Fruit fly (Drosophila melanogaster) whole organism, embryonic: ENCODE results near the gene RpL35.

Experiments used
- Atf3 ChIP-seq: fragments of 200-800 bp; sonication (Bioruptor generic); optimal IDR thresholded peaks from 3 replicates; lab custom pipeline; 2016; ENCODE audit warnings: missing biosample characterization, missing genetic modification characterization
- Bdp1 ChIP-seq: fragments of 200-800 bp; sonication (Bioruptor generic); optimal IDR thresholded peaks from 3 replicates; lab custom pipeline; 2016; ENCODE audit warnings: missing biosample characterization, missing genetic modification characterization
- CG10321 ChIP-seq: fragments of 200-800 bp; sonication (Bioruptor generic); IDR thresholded peaks from 2 replicates; pipeline ENCODE4 v1.3.6; 2022; ENCODE audit warnings: missing biosample characterization, missing genetic modification characterization
- CG10959 ChIP-seq: fragments of 200-800 bp; sonication (Bioruptor generic); IDR thresholded peaks from 2 replicates; pipeline ENCODE4 v1.3.6; 2022; ENCODE audit warnings: missing biosample characterization, missing genetic modification characterization
- CG11560 ChIP-seq: fragments of 200-800 bp; sonication (Bioruptor generic); IDR thresholded peaks from 3 replicates; pipeline ENCODE4 v1.3.6; 2022; ENCODE audit warnings: missing biosample characterization, missing genetic modification characterization
- CG13296 ChIP-seq: fragments of 200-800 bp; sonication (Bioruptor generic); optimal IDR thresholded peaks from 3 replicates; lab custom pipeline; 2018; ENCODE audit warnings: missing biosample characterization, mild to moderate bottlenecking, missing genetic modification characterization
- CG14667 ChIP-seq: fragments of 200-800 bp; sonication (Bioruptor generic); IDR thresholded peaks from 2 replicates; pipeline ENCODE4 v1.3.6; 2022; ENCODE audit warnings: missing biosample characterization, missing genetic modification characterization
- CG14860 ChIP-seq: fragments of 200-800 bp; sonication (Bioruptor generic); IDR thresholded peaks from 3 replicates; pipeline ENCODE4 v1.3.6; 2022; ENCODE audit warnings: missing biosample characterization, missing genetic modification characterization; ENCODE audit not compliant: partially characterized antibody
- CG15479 ChIP-seq: fragments of 200-800 bp; sonication (Bioruptor generic); optimal IDR thresholded peaks from 3 replicates; lab custom pipeline; 2019; ENCODE audit warnings: missing biosample characterization, mild to moderate bottlenecking, missing genetic modification characterization, moderate library complexity
- CG15601 ChIP-seq: fragments of 200-800 bp; sonication (Bioruptor generic); optimal IDR thresholded peaks from 3 replicates; lab custom pipeline; 2019; ENCODE audit warnings: missing biosample characterization, mild to moderate bottlenecking, missing genetic modification characterization, moderate library complexity
- CG1647 ChIP-seq: fragments of 200-800 bp; sonication (Bioruptor generic); optimal IDR thresholded peaks from 3 replicates; lab custom pipeline; 2016; ENCODE audit warnings: missing biosample characterization, missing genetic modification characterization
- CG17802 ChIP-seq: fragments of 200-800 bp; sonication (Bioruptor generic); optimal IDR thresholded peaks from 2 replicates; lab custom pipeline; 2018; ENCODE audit warnings: missing biosample characterization, mild to moderate bottlenecking, missing genetic modification characterization, moderate library complexity
- CG18619 ChIP-seq: fragments of 200-800 bp; sonication (Bioruptor generic); optimal IDR thresholded peaks from 3 replicates; lab custom pipeline; 2017; ENCODE audit warnings: missing biosample characterization, mild to moderate bottlenecking, missing genetic modification characterization
- CG2202 ChIP-seq: fragments of 200-800 bp; sonication (Bioruptor generic); optimal IDR thresholded peaks from 2 replicates; lab custom pipeline; 2018; ENCODE audit warnings: missing biosample characterization, mild to moderate bottlenecking, missing genetic modification characterization
- CG30431 ChIP-seq: fragments of 200-800 bp; sonication (Bioruptor generic); optimal IDR thresholded peaks from 2 replicates; lab custom pipeline; 2017; ENCODE audit warnings: missing biosample characterization, missing genetic modification characterization
- CG31224 ChIP-seq: fragments of 200-800 bp; sonication (Bioruptor generic); IDR thresholded peaks from 2 replicates; pipeline ENCODE4 v1.3.6; 2022; ENCODE audit warnings: missing biosample characterization, missing genetic modification characterization
- CG31388 ChIP-seq: fragments of 200-800 bp; sonication (Bioruptor generic); optimal IDR thresholded peaks from 2 replicates; lab custom pipeline; 2016; ENCODE audit warnings: missing biosample characterization, missing genetic modification characterization
- CG3281 ChIP-seq: fragments of 200-800 bp; sonication (Bioruptor generic); optimal IDR thresholded peaks from 3 replicates; lab custom pipeline; 2017; ENCODE audit warnings: missing biosample characterization, mild to moderate bottlenecking, missing genetic modification characterization
- CG43689 ChIP-seq: fragments of 200-800 bp; sonication (Bioruptor generic); IDR thresholded peaks from 2 replicates; pipeline ENCODE4 v1.3.6; 2022; ENCODE audit warnings: missing biosample characterization, missing genetic modification characterization
- CG4424 ChIP-seq: fragments of 200-800 bp; sonication (Bioruptor generic); optimal IDR thresholded peaks from 3 replicates; lab custom pipeline; 2016; ENCODE audit warnings: missing biosample characterization, missing genetic modification characterization
- CG5180 ChIP-seq: fragments of 200-800 bp; sonication (Bioruptor generic); optimal IDR thresholded peaks from 3 replicates; lab custom pipeline; 2017; ENCODE audit warnings: missing biosample characterization, missing genetic modification characterization, mild to moderate bottlenecking, moderate library complexity, missing genetic modification reagents
- CG6272 ChIP-seq: fragments of 200-800 bp; sonication (Bioruptor generic); IDR thresholded peaks from 2 replicates; pipeline ENCODE4 v1.3.6; 2022; ENCODE audit warnings: missing biosample characterization, missing genetic modification characterization
- CG6689 ChIP-seq: fragments of 200-800 bp; sonication (Bioruptor generic); IDR thresholded peaks from 2 replicates; pipeline ENCODE4 v1.3.6; 2022; ENCODE audit warnings: missing biosample characterization, missing genetic modification characterization
- CG7556 ChIP-seq: fragments of 200-800 bp; sonication (Bioruptor generic); optimal IDR thresholded peaks from 2 replicates; lab custom pipeline; 2017; ENCODE audit warnings: missing biosample characterization, mild to moderate bottlenecking, missing genetic modification characterization
- CG9215 ChIP-seq: fragments of 200-800 bp; sonication (Bioruptor generic); IDR thresholded peaks from 2 replicates; pipeline ENCODE4 v1.3.6; 2022; ENCODE audit warnings: missing biosample characterization, missing genetic modification characterization
- CHES-1-like ChIP-seq: fragments of 200-800 bp; sonication (Bioruptor generic); optimal IDR thresholded peaks from 2 replicates; lab custom pipeline; 2016; ENCODE audit warnings: missing biosample characterization, missing genetic modification characterization
- ERR ChIP-seq: fragments of 200-800 bp; sonication (Bioruptor generic); optimal IDR thresholded peaks from 2 replicates; lab custom pipeline; 2016; ENCODE audit warnings: missing biosample characterization, missing genetic modification characterization
- Eip74EF ChIP-seq, 2 experiments: fragments of 200-800 bp in 1 of 2; fragments of >200 bp in 1 of 2; sonication (Bioruptor generic) in 1 of 2; optimal IDR thresholded peaks; 2 replicates each; lab custom pipeline; 2017 to 2019; ENCODE audit warnings: missing biosample characterization in 2 of 2, missing genetic modification characterization in 2 of 2, mild to moderate bottlenecking in 1 of 2, moderate library complexity in 1 of 2
- GATAe ChIP-seq: fragments of 200-800 bp; sonication (Bioruptor generic); conservative IDR thresholded peaks from 2 replicates; pipeline ENCODE4 v1.3.6; 2022; ENCODE audit warnings: missing biosample characterization, missing genetic modification characterization
- Gug ChIP-seq: fragments of 200-800 bp; sonication (Bioruptor generic); IDR thresholded peaks from 4 replicates; pipeline ENCODE4 v1.3.6; 2022; ENCODE audit warnings: missing biosample characterization, missing genetic modification characterization
- MESR4 ChIP-seq: fragments of 200-800 bp; sonication (Bioruptor generic); optimal IDR thresholded peaks from 2 replicates; lab custom pipeline; 2018; ENCODE audit warnings: missing biosample characterization, mild to moderate bottlenecking, missing genetic modification characterization, moderate library complexity
- NC2α ChIP-seq: fragments of 200-800 bp; sonication (Bioruptor generic); optimal IDR thresholded peaks from 2 replicates; lab custom pipeline; 2016; ENCODE audit warnings: missing biosample characterization, missing genetic modification characterization
- Optix ChIP-seq: fragments of 200-800 bp; sonication (Bioruptor generic); IDR thresholded peaks from 3 replicates; pipeline ENCODE4 v1.3.6; 2022; ENCODE audit warnings: missing biosample characterization, missing genetic modification characterization
- Poxn ChIP-seq: fragments of 200-800 bp; sonication (Bioruptor generic); IDR thresholded peaks from 2 replicates; pipeline ENCODE4 v1.3.6; 2022; ENCODE audit warnings: missing biosample characterization, missing genetic modification characterization
- Ssrp ChIP-seq: fragments of 200-800 bp; sonication (Bioruptor generic); optimal IDR thresholded peaks from 2 replicates; lab custom pipeline; 2018; ENCODE audit warnings: missing biosample characterization, mild to moderate bottlenecking, missing genetic modification characterization, moderate library complexity
- Tbp ChIP-seq: fragments of >200 bp; optimal IDR thresholded peaks from 2 replicates; lab custom pipeline; 2018; ENCODE audit warnings: missing biosample characterization, missing genetic modification characterization
- bcd ChIP-seq: fragments of 200-800 bp; sonication (Bioruptor generic); optimal IDR thresholded peaks from 2 replicates; lab custom pipeline; 2017; ENCODE audit warnings: missing biosample characterization, mild to moderate bottlenecking, missing genetic modification characterization
- eve ChIP-seq, 2 experiments: fragments of >200 bp; optimal IDR thresholded peaks; 2 replicates each; lab custom pipeline; 2017; ENCODE audit warnings: missing biosample characterization in 2 of 2, missing genetic modification characterization in 2 of 2
- fd3F ChIP-seq: fragments of 200-800 bp; sonication (Bioruptor generic); optimal IDR thresholded peaks from 2 replicates; lab custom pipeline; 2018; ENCODE audit warnings: missing biosample characterization, mild to moderate bottlenecking, missing genetic modification characterization, moderate library complexity
- gro ChIP-seq: fragments of 200-800 bp; sonication (Bioruptor generic); optimal IDR thresholded peaks from 2 replicates; lab custom pipeline; 2016; ENCODE audit warnings: missing biosample characterization, missing genetic modification characterization
- hkb ChIP-seq, 2 experiments: fragments of 200-800 bp in 1 of 2; fragments of >200 bp in 1 of 2; sonication (Bioruptor generic) in 1 of 2; IDR thresholded peaks in 1 of 2; optimal IDR thresholded peaks in 1 of 2; 2 replicates each; pipeline versions ENCODE4 v1.3.6 to Lab custom; 2017 to 2022; ENCODE audit warnings: missing biosample characterization in 1 of 2, missing genetic modification characterization in 1 of 2
- insv ChIP-seq, 2 experiments: fragments of 200-800 bp; sonication (Bioruptor generic); optimal IDR thresholded peaks; 3 replicates each; lab custom pipeline; 2016 to 2018; ENCODE audit warnings: missing biosample characterization in 2 of 2, missing genetic modification characterization in 2 of 2
- jing ChIP-seq: fragments of 200-800 bp; sonication (Bioruptor generic); optimal IDR thresholded peaks from 2 replicates; lab custom pipeline; 2018; ENCODE audit warnings: missing biosample characterization, mild to moderate bottlenecking, missing genetic modification characterization
- ken ChIP-seq: fragments of 200-800 bp; sonication (Bioruptor generic); IDR thresholded peaks from 3 replicates; pipeline ENCODE4 v1.3.6; 2022; ENCODE audit warnings: missing biosample characterization, missing genetic modification characterization
- pros ChIP-seq: fragments of 200-800 bp; sonication (Bioruptor generic); optimal IDR thresholded peaks from 3 replicates; lab custom pipeline; 2019; ENCODE audit warnings: missing biosample characterization, mild to moderate bottlenecking, missing genetic modification characterization, moderate library complexity
- seq ChIP-seq: fragments of 200-800 bp; sonication (Bioruptor generic); IDR thresholded peaks from 2 replicates; pipeline ENCODE4 v1.3.6; 2022; ENCODE audit warnings: missing biosample characterization, missing genetic modification characterization
- slou ChIP-seq: fragments of 200-800 bp; sonication (Bioruptor generic); optimal IDR thresholded peaks from 3 replicates; lab custom pipeline; 2016; ENCODE audit warnings: missing biosample characterization, missing genetic modification characterization
- sob ChIP-seq: fragments of 200-800 bp; sonication (Bioruptor generic); IDR thresholded peaks from 2 replicates; pipeline ENCODE4 v1.3.6; 2022; ENCODE audit warnings: missing biosample characterization, missing genetic modification characterization
- stc ChIP-seq: fragments of 200-800 bp; sonication (Bioruptor generic); IDR thresholded peaks from 2 replicates; pipeline ENCODE4 v1.3.6; 2022; ENCODE audit warnings: missing biosample characterization, missing genetic modification characterization
- vvl ChIP-seq: fragments of 200-800 bp; sonication (Bioruptor generic); IDR thresholded peaks from 2 replicates; pipeline ENCODE4 v1.3.6; 2022; ENCODE audit warnings: missing biosample characterization, missing genetic modification characterization
- wek ChIP-seq: fragments of 200-800 bp; sonication (Bioruptor generic); optimal IDR thresholded peaks from 3 replicates; lab custom pipeline; 2018; ENCODE audit warnings: missing biosample characterization, mild to moderate bottlenecking, missing genetic modification characterization, moderate library complexity

The RpL35 gene

DNA sequence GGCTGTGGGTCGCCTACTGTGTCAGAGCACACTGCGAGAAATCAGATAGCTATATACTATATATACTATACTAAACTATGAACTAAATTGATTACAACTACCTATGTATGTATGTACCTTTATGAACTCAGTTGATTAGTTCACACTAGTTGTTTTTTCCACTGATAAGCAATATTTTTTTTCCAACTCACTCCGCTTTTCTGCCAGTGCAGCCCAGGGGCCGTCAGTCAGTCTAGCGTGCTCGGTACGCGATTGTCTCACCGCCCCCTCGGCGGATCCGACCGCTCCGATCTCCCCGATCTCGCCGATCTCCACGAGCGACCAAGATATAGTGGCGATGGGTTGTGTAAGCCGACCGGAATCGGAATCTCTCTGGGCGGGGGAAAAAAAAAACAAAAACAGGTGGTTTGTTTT is 33.7 kb downstream of the RpL35 start (continued):
- TF ChIP-seq hkb (optimal IDR thresholded peaks at IDR 0.05; lab: Kevin White, UChicago) (no peak), hkb (GFP tag; IDR thresholded peaks at IDR 0.05; lab: Robert Waterston, UW) (peak; percentile 92), Tbp (no peak), CG11560 (tag; lab: Robert Waterston, UW) (peak; percentile 79; the same call in 2 of the 3 replicates), fd3F (GFP tag; lab: Kevin White, UChicago) (peak; percentile 68), Gug (GFP tag; lab: Robert Waterston, UW) (peak; percentile 85), CG9215 (GFP tag; lab: Robert Waterston, UW) (peak; percentile 90), jing (GFP tag; lab: Kevin White, UChicago) (peak; percentile 41), CG6689 (GFP tag; lab: Robert Waterston, UW) (peak; percentile 93), MESR4 (GFP tag; lab: Kevin White, UChicago) (no peak), gro (GFP tag; lab: Kevin White, UChicago) (peak; percentile 81), Atf3 (GFP tag; lab: Kevin White, UChicago) (peak; percentile 22), NC2α (GFP tag; lab: Kevin White, UChicago) (no peak), bcd (GFP tag; lab: Kevin White, UChicago) (peak; percentile 89), Bdp1 (GFP tag; lab: Kevin White, UChicago) (peak; percentile 19), sob (GFP tag; lab: Robert Waterston, UW) (peak; percentile 92), CG10321 (GFP tag; lab: Robert Waterston, UW) (peak; percentile 42; the same call in 1 of the 2 replicates), CG18619 (peak; percentile 62), CG5180 (GFP tag; lab: Kevin White, UChicago) (peak; percentile 80), vvl (GFP tag; lab: Robert Waterston, UW) (peak; percentile 94), CG14860 (GFP tag; lab: Robert Waterston, UW) (no peak), CG10959 (GFP tag; lab: Robert Waterston, UW) (peak; percentile 47), CG13296 (GFP tag; lab: Kevin White, UChicago) (peak; percentile 80), Eip74EF (GFP tag; optimal IDR thresholded peaks at IDR 0.05; lab: Kevin White, UChicago) (peak in 1 of 2 experiments; percentile 72), CG6272 (peak; percentile 84), CG4424 (GFP tag; lab: Kevin White, UChicago) (peak; percentile 78), CG31224 (peak; percentile 87), Ssrp (tag; lab: Kevin White, UChicago) (peak; percentile 59), ken (GFP tag; lab: Robert Waterston, UW) (peak; percentile 82), slou (GFP tag; lab: Kevin White, UChicago) (peak; percentile 35), CG17802 (tag; lab: Kevin White, UChicago) (peak; percentile 22), pros (GFP tag; lab: Kevin White, UChicago) (no peak), CG43689 (peak; percentile 78), CG15601 (tag; lab: Kevin White, UChicago) (no peak), insv (GFP tag; optimal IDR thresholded peaks at IDR 0.05; lab: Kevin White, UChicago) (no peak), GATAe (GFP tag; lab: Robert Waterston, UW) (peak; percentile 64; the same call in 1 of the 2 replicates), ERR (GFP tag; lab: Kevin White, UChicago) (no peak), CG14667 (GFP tag; lab: Robert Waterston, UW) (peak; percentile 77), eve (GFP tag; optimal IDR thresholded peaks at IDR 0.05; lab: Kevin White, UChicago) (no peak), wek (GFP tag; lab: Kevin White, UChicago) (peak; percentile 38), CHES-1-like (GFP tag; lab: Kevin White, UChicago) (peak; percentile 27), Optix (GFP tag; lab: Robert Waterston, UW) (peak; percentile 86), stc (GFP tag; lab: Robert Waterston, UW) (peak; percentile 88), CG15479 (GFP tag; lab: Kevin White, UChicago) (no peak), CG31388 (GFP tag; lab: Kevin White, UChicago) (peak; percentile 54), CG7556 (GFP tag; lab: Kevin White, UChicago) (peak; percentile 81), CG30431 (GFP tag; lab: Kevin White, UChicago) (peak; percentile 48), Poxn (GFP tag; lab: Robert Waterston, UW) (peak; percentile 72), CG2202 (no peak), CG3281 (GFP tag; lab: Kevin White, UChicago) (peak; percentile 88), CG1647 (peak; percentile 68), seq (peak; percentile 79)
